Fruit fly (Drosophila melanogaster) whole organism, prepupa: ENCODE results near the gene CG6048.

ENCODE experiments used
- CG10631 ChIP-seq: fragments of 200-800 bp; sonication (Bioruptor generic); optimal IDR thresholded peaks from 2 replicates; lab custom pipeline; 2016; ENCODE audit warnings: missing biosample characterization, missing genetic modification characterization
- CG10669 ChIP-seq: fragments of 200-800 bp; sonication (Bioruptor generic); optimal IDR thresholded peaks from 3 replicates; lab custom pipeline; 2018; ENCODE audit warnings: missing biosample characterization, mild to moderate bottlenecking, missing genetic modification characterization, moderate library complexity
- CG11294 ChIP-seq: fragments of 200-800 bp; sonication (Bioruptor generic); IDR thresholded peaks from 2 replicates; pipeline ENCODE4 v1.3.6; 2022; ENCODE audit warnings: missing biosample characterization, missing genetic modification characterization
- CG11762 ChIP-seq: fragments of 200-800 bp; sonication (Bioruptor generic); optimal IDR thresholded peaks from 3 replicates; lab custom pipeline; 2016; ENCODE audit warnings: missing biosample characterization, missing genetic modification characterization; ENCODE audit not compliant: insufficient read depth
- CG11902 ChIP-seq: fragments of 200-800 bp; sonication (Bioruptor generic); optimal IDR thresholded peaks from 3 replicates; lab custom pipeline; 2016; ENCODE audit warnings: missing biosample characterization, missing genetic modification characterization
- CG15336 ChIP-seq: fragments of 200-800 bp; sonication (Bioruptor generic); IDR thresholded peaks from 2 replicates; pipeline ENCODE4 v1.3.6; 2022; ENCODE audit warnings: missing biosample characterization, missing genetic modification characterization
- CG1621 ChIP-seq: fragments of 200-800 bp; sonication (Bioruptor generic); optimal IDR thresholded peaks from 3 replicates; lab custom pipeline; 2018; ENCODE audit warnings: missing biosample characterization, mild to moderate bottlenecking, missing genetic modification characterization
- CG16779 ChIP-seq: fragments of 200-800 bp; sonication (Bioruptor generic); optimal IDR thresholded peaks from 3 replicates; lab custom pipeline; 2017; ENCODE audit warnings: missing biosample characterization, mild to moderate bottlenecking, missing genetic modification characterization
- CG3032 ChIP-seq: fragments of 200-800 bp; optimal IDR thresholded peaks from 2 replicates; lab custom pipeline; 2019; ENCODE audit warnings: missing biosample characterization, mild to moderate bottlenecking, missing genetic modification characterization, moderate library complexity
- CG31627 ChIP-seq: fragments of 200-800 bp; sonication (Bioruptor generic); optimal IDR thresholded peaks from 3 replicates; lab custom pipeline; 2016; ENCODE audit warnings: missing biosample characterization, missing genetic modification characterization
- CG32006 ChIP-seq: fragments of 200-800 bp; sonication (Bioruptor generic); optimal IDR thresholded peaks from 3 replicates; lab custom pipeline; 2017; ENCODE audit warnings: missing biosample characterization, mild to moderate bottlenecking, missing genetic modification characterization
- CG34406 ChIP-seq: fragments of 200-800 bp; sonication (Bioruptor generic); optimal IDR thresholded peaks from 3 replicates; lab custom pipeline; 2016; ENCODE audit warnings: missing biosample characterization, missing genetic modification characterization
- CG4318 ChIP-seq: fragments of 200-800 bp; sonication (Bioruptor generic); optimal IDR thresholded peaks from 3 replicates; lab custom pipeline; 2017; ENCODE audit warnings: missing biosample characterization, mild to moderate bottlenecking, missing genetic modification characterization
- CG6163 ChIP-seq: fragments of 200-800 bp; sonication (Bioruptor generic); IDR thresholded peaks from 3 replicates; pipeline ENCODE4 v1.3.6; 2022; ENCODE audit warnings: missing biosample characterization, missing genetic modification characterization
- CG6276 ChIP-seq: fragments of 200-800 bp; sonication (Bioruptor generic); optimal IDR thresholded peaks from 2 replicates; lab custom pipeline; 2017; ENCODE audit warnings: missing biosample characterization, mild to moderate bottlenecking, missing genetic modification characterization
- CG6792 ChIP-seq: fragments of 200-800 bp; sonication (Bioruptor generic); optimal IDR thresholded peaks from 3 replicates; lab custom pipeline; 2016; ENCODE audit warnings: missing biosample characterization, missing genetic modification characterization
- CG6808 ChIP-seq: fragments of 200-800 bp; sonication (Bioruptor generic); optimal IDR thresholded peaks from 3 replicates; lab custom pipeline; 2017; ENCODE audit warnings: missing biosample characterization, missing genetic modification characterization, mild to moderate bottlenecking, moderate library complexity, missing genetic modification reagents
- CG6854 ChIP-seq: fragments of 200-800 bp; sonication (Bioruptor generic); optimal IDR thresholded peaks from 2 replicates; lab custom pipeline; 2017; ENCODE audit warnings: missing biosample characterization, mild to moderate bottlenecking, missing genetic modification characterization
- CG8119 ChIP-seq: fragments of 200-800 bp; sonication (Bioruptor generic); IDR thresholded peaks from 3 replicates; pipeline ENCODE4 v1.3.6; 2022; ENCODE audit warnings: missing biosample characterization, missing genetic modification characterization
- CG8319 ChIP-seq: fragments of 200-800 bp; sonication (Bioruptor generic); optimal IDR thresholded peaks from 3 replicates; lab custom pipeline; 2016; ENCODE audit warnings: missing biosample characterization, missing genetic modification characterization
- CG8632 ChIP-seq: fragments of 200-800 bp; sonication (Bioruptor generic); optimal IDR thresholded peaks from 3 replicates; lab custom pipeline; 2016; ENCODE audit warnings: missing biosample characterization, missing genetic modification characterization
- CG9139 ChIP-seq: fragments of 200-800 bp; sonication (Bioruptor generic); optimal IDR thresholded peaks from 3 replicates; lab custom pipeline; 2017; ENCODE audit warnings: missing biosample characterization, mild to moderate bottlenecking, missing genetic modification characterization
- Eip75B ChIP-seq: fragments of 200-800 bp; sonication (Bioruptor generic); optimal IDR thresholded peaks from 3 replicates; lab custom pipeline; 2016; ENCODE audit warnings: missing biosample characterization, missing genetic modification characterization
- Eip78C ChIP-seq: fragments of 200-800 bp; sonication (Bioruptor generic); peaks from one replicate; lab custom pipeline; 2016; ENCODE audit warnings: missing biosample characterization, missing genetic modification characterization
- Eip93F ChIP-seq: fragments of 200-800 bp; sonication (Bioruptor generic); optimal IDR thresholded peaks from 2 replicates; lab custom pipeline; 2016; ENCODE audit warnings: missing biosample characterization, mild to moderate bottlenecking, missing genetic modification characterization
- Ets96B ChIP-seq: fragments of 200-800 bp; optimal IDR thresholded peaks from 2 replicates; lab custom pipeline; 2019; ENCODE audit warnings: missing biosample characterization, mild to moderate bottlenecking, missing genetic modification characterization, moderate library complexity
- Gug ChIP-seq: fragments of 200-800 bp; sonication (Bioruptor generic); IDR thresholded peaks from 2 replicates; pipeline ENCODE4 v1.3.6; 2022; ENCODE audit warnings: missing biosample characterization, missing genetic modification characterization
- Hr38 ChIP-seq: sonication (Bioruptor generic); optimal IDR thresholded peaks from 2 replicates; lab custom pipeline; 2016; ENCODE audit warnings: missing biosample characterization, missing genetic modification characterization
- Hr39 ChIP-seq: fragments of 200-800 bp; sonication (Bioruptor generic); optimal IDR thresholded peaks from 2 replicates; lab custom pipeline; 2016; ENCODE audit warnings: missing biosample characterization, missing genetic modification characterization
- Hr4 ChIP-seq: fragments of 200-800 bp; sonication (Bioruptor generic); optimal IDR thresholded peaks from 3 replicates; lab custom pipeline; 2016; ENCODE audit warnings: missing biosample characterization, missing genetic modification characterization
- Lpt ChIP-seq: fragments of 200-800 bp; sonication (Bioruptor generic); optimal IDR thresholded peaks from 3 replicates; lab custom pipeline; 2016; ENCODE audit warnings: missing biosample characterization, missing genetic modification characterization
- Met ChIP-seq: fragments of 200-800 bp; sonication (Bioruptor generic); optimal IDR thresholded peaks from 3 replicates; lab custom pipeline; 2016; ENCODE audit warnings: missing biosample characterization, missing genetic modification characterization
- OdsH ChIP-seq: fragments of 200-800 bp; sonication (Bioruptor generic); optimal IDR thresholded peaks from 3 replicates; lab custom pipeline; 2016; ENCODE audit warnings: missing biosample characterization, missing genetic modification characterization
- Smox ChIP-seq: fragments of 200-800 bp; sonication (Bioruptor generic); optimal IDR thresholded peaks from 3 replicates; lab custom pipeline; 2016; ENCODE audit warnings: missing biosample characterization, missing genetic modification characterization
- Sox102F ChIP-seq: fragments of 200-800 bp; sonication (Bioruptor generic); optimal IDR thresholded peaks from 2 replicates; lab custom pipeline; 2016; ENCODE audit warnings: missing biosample characterization, mild to moderate bottlenecking, missing genetic modification characterization
- Sox15 ChIP-seq: fragments of 200-800 bp; sonication (Bioruptor generic); optimal IDR thresholded peaks from 3 replicates; lab custom pipeline; 2016; ENCODE audit warnings: missing biosample characterization, missing genetic modification characterization
- achi ChIP-seq: fragments of 200-800 bp; sonication (Bioruptor generic); optimal IDR thresholded peaks from 3 replicates; lab custom pipeline; 2016; ENCODE audit warnings: missing biosample characterization, missing genetic modification characterization
- acj6 ChIP-seq: fragments of 200-800 bp; sonication (Bioruptor generic); optimal IDR thresholded peaks from 3 replicates; lab custom pipeline; 2016; ENCODE audit warnings: missing biosample characterization, missing genetic modification characterization
- cyc ChIP-seq: fragments of 200-800 bp; sonication (Bioruptor generic); optimal IDR thresholded peaks from 3 replicates; lab custom pipeline; 2016; ENCODE audit warnings: missing biosample characterization, missing genetic modification characterization
- dac ChIP-seq: fragments of 200-800 bp; sonication (Bioruptor generic); optimal IDR thresholded peaks from 2 replicates; lab custom pipeline; 2017; ENCODE audit warnings: missing biosample characterization, mild to moderate bottlenecking, missing genetic modification characterization
- dsx ChIP-seq: fragments of 200-800 bp; optimal IDR thresholded peaks from 3 replicates; lab custom pipeline; 2019; ENCODE audit warnings: missing biosample characterization, mild to moderate bottlenecking, missing genetic modification characterization, moderate library complexity; ENCODE audit not compliant: poor library complexity, severe bottlenecking
- eg ChIP-seq: fragments of 200-800 bp; sonication (Bioruptor generic); IDR thresholded peaks from 3 replicates; pipeline ENCODE4 v1.3.6; 2022; ENCODE audit warnings: missing biosample characterization, missing genetic modification characterization
- esn ChIP-seq: fragments of 200-800 bp; sonication (Bioruptor generic); optimal IDR thresholded peaks from 2 replicates; lab custom pipeline; 2016; ENCODE audit warnings: missing biosample characterization, mild to moderate bottlenecking, missing genetic modification characterization, moderate library complexity
- fd59A ChIP-seq: fragments of 200-800 bp; sonication (Bioruptor generic); optimal IDR thresholded peaks from 2 replicates; lab custom pipeline; 2017; ENCODE audit warnings: missing biosample characterization, mild to moderate bottlenecking, missing genetic modification characterization, missing genetic modification reagents
- fd85E ChIP-seq: fragments of 200-800 bp; sonication (Bioruptor generic); optimal IDR thresholded peaks from 3 replicates; lab custom pipeline; 2016; ENCODE audit warnings: missing biosample characterization, missing genetic modification characterization
- fkh ChIP-seq: fragments of 200-800 bp; sonication (Bioruptor generic); optimal IDR thresholded peaks from 3 replicates; lab custom pipeline; 2017; ENCODE audit warnings: missing biosample characterization, mild to moderate bottlenecking, missing genetic modification characterization, moderate library complexity
- lz ChIP-seq: fragments of 200-800 bp; sonication (Bioruptor generic); optimal IDR thresholded peaks from 3 replicates; lab custom pipeline; 2016; ENCODE audit warnings: missing biosample characterization, missing genetic modification characterization
- net ChIP-seq: fragments of 200-800 bp; sonication (Bioruptor generic); optimal IDR thresholded peaks from 3 replicates; lab custom pipeline; 2016; ENCODE audit warnings: missing biosample characterization, missing genetic modification characterization
- pdm3 ChIP-seq: fragments of 200-800 bp; sonication (Bioruptor generic); optimal IDR thresholded peaks from 3 replicates; lab custom pipeline; 2016; ENCODE audit warnings: missing biosample characterization, missing genetic modification characterization
- salr ChIP-seq, 2 experiments: fragments of 200-800 bp; sonication (Bioruptor generic); optimal IDR thresholded peaks; 3 replicates each; lab custom pipeline; 2016 to 2018; ENCODE audit warnings: missing biosample characterization in 2 of 2, missing genetic modification characterization in 2 of 2, mild to moderate bottlenecking in 1 of 2
- spab ChIP-seq: fragments of 200-800 bp; sonication (Bioruptor generic); optimal IDR thresholded peaks from 2 replicates; lab custom pipeline; 2017; ENCODE audit warnings: missing biosample characterization, mild to moderate bottlenecking, missing genetic modification characterization, missing genetic modification reagents
- svp ChIP-seq: fragments of 200-800 bp; sonication (Bioruptor generic); peaks from one replicate; lab custom pipeline; 2016; ENCODE audit warnings: missing biosample characterization, missing genetic modification characterization
- topi ChIP-seq: fragments of 200-800 bp; sonication (Bioruptor generic); optimal IDR thresholded peaks from 3 replicates; lab custom pipeline; 2016; ENCODE audit warnings: missing biosample characterization, missing genetic modification characterization
- vri ChIP-seq: fragments of 200-800 bp; sonication (Bioruptor generic); optimal IDR thresholded peaks from 3 replicates; lab custom pipeline; 2016; ENCODE audit warnings: missing biosample characterization, mild to moderate bottlenecking, missing genetic modification characterization

Gene CG6048

DNA sequence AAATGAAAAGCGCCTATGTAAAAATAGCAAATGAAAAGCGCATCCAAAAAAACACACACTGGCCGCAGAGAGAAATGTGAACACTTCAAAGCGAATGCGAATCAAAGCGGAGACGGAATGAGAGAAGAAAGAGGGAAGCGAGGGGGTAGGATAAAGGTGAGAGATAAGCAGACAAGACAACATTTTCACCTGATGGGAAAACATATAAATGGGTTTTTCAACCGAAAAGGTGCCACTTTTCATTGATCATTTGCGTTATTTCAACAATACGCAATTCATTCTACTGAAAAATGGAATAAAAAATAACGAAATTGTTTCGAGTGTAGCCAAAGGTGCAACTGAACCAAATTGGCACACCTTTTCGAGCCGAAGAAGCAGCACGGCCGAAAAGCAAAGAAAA, 24.7 kb downstream of the CG6048 start:
- TF ChIP-seq Hr39 (GFP tag; lab: Kevin White, UChicago) (no peak), Eip93F (GFP tag; lab: Kevin White, UChicago) (no peak), esn (GFP tag; lab: Kevin White, UChicago) (no peak), OdsH (peak; percentile 15), salr (GFP tag; optimal IDR thresholded peaks at IDR 0.05; lab: Kevin White, UChicago) (no peak), Smox (GFP tag; lab: Kevin White, UChicago) (no peak), fd85E (no peak), net (GFP tag; lab: Kevin White, UChicago) (no peak), spab (GFP tag; lab: Kevin White, UChicago) (no peak), Hr38 (no peak), Ets96B (tag; lab: Kevin White, UChicago) (no peak), CG6808 (GFP tag; lab: Kevin White, UChicago) (no peak), svp (peak; percentile 38), Sox102F (GFP tag; lab: Kevin White, UChicago) (no peak), Eip78C (GFP tag; lab: Kevin White, UChicago) (peak; percentile 54), CG9139 (GFP tag; lab: Kevin White, UChicago) (no peak), CG32006 (peak; percentile 48), CG8632 (GFP tag; lab: Kevin White, UChicago) (no peak), CG11762 (GFP tag; lab: Kevin White, UChicago) (no peak), CG1621 (no peak), vri (GFP tag; lab: Kevin White, UChicago) (no peak), CG11294 (GFP tag; lab: Robert Waterston, UW) (no peak), CG31627 (no peak), dsx (GFP tag; lab: Kevin White, UChicago) (no peak), Lpt (GFP tag; lab: Kevin White, UChicago) (no peak), acj6 (GFP tag; lab: Kevin White, UChicago) (no peak), eg (GFP tag; lab: Robert Waterston, UW) (peak; percentile 57), CG8119 (peak; percentile 56; the same call in 2 of the 3 replicates), CG11902 (GFP tag; lab: Kevin White, UChicago) (no peak), CG16779 (tag; lab: Kevin White, UChicago) (no peak), fkh (GFP tag; lab: Kevin White, UChicago) (no peak), dac (peak; percentile 29), CG15336 (GFP tag; lab: Robert Waterston, UW) (peak; percentile 43), Gug (GFP tag; lab: Robert Waterston, UW) (no peak), Sox15 (no peak), CG10669 (GFP tag; lab: Kevin White, UChicago) (no peak), achi (GFP tag; lab: Kevin White, UChicago) (no peak), CG6854 (GFP tag; lab: Kevin White, UChicago) (no peak), Eip75B (GFP tag; lab: Kevin White, UChicago) (no peak), Hr4 (peak; percentile 40), cyc (GFP tag; lab: Kevin White, UChicago) (no peak), lz (GFP tag; lab: Kevin White, UChicago) (no peak), fd59A (no peak), CG34406 (GFP tag; lab: Kevin White, UChicago) (no peak), topi (GFP tag; lab: Kevin White, UChicago) (no peak), CG6276 (GFP tag; lab: Kevin White, UChicago) (no peak), CG6792 (GFP tag; lab: Kevin White, UChicago) (no peak), Met (GFP tag; lab: Kevin White, UChicago) (no peak), pdm3 (GFP tag; lab: Kevin White, UChicago) (no peak), CG8319 (GFP tag; lab: Kevin White, UChicago) (no peak), CG3032 (tag; lab: Kevin White, UChicago) (no peak), CG6163 (GFP tag; lab: Robert Waterston, UW) (peak; percentile 59), CG10631 (GFP tag; lab: Kevin White, UChicago) (no peak), CG4318 (GFP tag; lab: Kevin White, UChicago) (peak; percentile 29)
